Worm (Caenorhabditis elegans): ENCODE measurements around the gene T25D3.3.
A peak's percentile ranks its signal among the peaks of the same experiment; 100 is the strongest.

The T25D3.3 gene

DNA sequence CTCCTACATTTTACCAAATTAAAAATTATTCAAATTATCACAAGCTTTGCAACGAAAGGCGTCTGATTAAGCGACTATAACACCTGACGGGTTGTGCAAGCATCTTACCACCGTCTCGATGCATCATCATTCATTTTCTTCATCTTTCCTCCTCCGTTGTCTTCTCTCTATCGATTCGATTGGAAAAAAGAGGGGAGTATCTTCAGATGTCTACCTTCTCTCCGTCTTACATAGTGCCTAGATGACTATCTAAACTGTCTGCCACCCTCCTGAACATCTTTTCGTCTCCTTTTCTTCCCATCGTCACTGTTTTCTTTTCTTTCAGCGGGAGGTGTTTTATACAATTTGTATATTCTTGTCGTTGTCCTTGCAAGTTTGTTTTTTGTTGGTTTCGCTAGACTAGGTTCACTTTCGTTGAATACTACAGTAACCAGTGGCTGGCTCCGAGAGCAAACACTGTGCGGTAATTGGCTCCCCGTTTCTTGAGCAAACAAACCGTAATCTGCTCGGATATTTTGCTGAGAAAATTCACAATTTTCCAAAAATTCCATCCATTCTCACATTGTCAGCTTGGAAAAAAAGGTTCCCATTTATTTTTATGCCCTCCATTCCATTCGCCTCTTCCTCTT is 7.0 kb downstream of the T25D3.3 start (continued):
- TF ChIP-seq nhr-20 (tag; optimal IDR thresholded peaks at IDR 0.05), result peak; percentile 48
- TF ChIP-seq fos-1 (tag; optimal IDR thresholded peaks at IDR 0.05), result peak; percentile 37
- peak; percentile 63 for TF ChIP-seq snu-23 (GFP tag; optimal IDR thresholded peaks at IDR 0.05)
- peak; percentile 81 for TF ChIP-seq blmp-1 (tag; optimal IDR thresholded peaks at IDR 0.05)
- peak in 2 of 6 experiments; percentile 14 to 44 for TF ChIP-seq elt-3 (tag; optimal IDR thresholded peaks at IDR 0.05)
- TF ChIP-seq mdl-1 (tag; optimal IDR thresholded peaks at IDR 0.05), result peak in 1 of 2 experiments; percentile 10
- peak; percentile 9 for TF ChIP-seq jun-1 (tag; optimal IDR thresholded peaks at IDR 0.05)
- TF ChIP-seq dsc-1 (tag; optimal IDR thresholded peaks at IDR 0.05), result no peak
- no peak for TF ChIP-seq irx-1 (tag; optimal IDR thresholded peaks at IDR 0.05)
- peak; percentile 26 for TF ChIP-seq ztf-4 (tag; optimal IDR thresholded peaks at IDR 0.05)
- peak; percentile 7 for TF ChIP-seq nhr-47 (tag; optimal IDR thresholded peaks at IDR 0.05)

- TF ChIP-seq lin-15B (tag; optimal IDR thresholded peaks at IDR 0.05) (no peak), pqm-1 (tag; optimal IDR thresholded peaks at IDR 0.05) (no peak), mab-9 (GFP tag; IDR thresholded peaks at IDR 0.05) (no peak), fkh-8 (tag; optimal IDR thresholded peaks at IDR 0.05) (peak; percentile 81), nhr-28 (tag; optimal IDR thresholded peaks at IDR 0.05) (no peak), ceh-8 (GFP tag; optimal IDR thresholded peaks at IDR 0.05) (no peak), vab-15 (tag; optimal IDR thresholded peaks at IDR 0.05) (no peak), elt-2 (tag; optimal IDR thresholded peaks at IDR 0.05) (no peak), dpl-1 (GFP tag; optimal IDR thresholded peaks at IDR 0.05) (no peak), ceh-63 (GFP tag; optimal IDR thresholded peaks at IDR 0.05) (no peak), mdl-1 (tag; optimal IDR thresholded peaks at IDR 0.05) (no peak), tlp-1 (tag; optimal IDR thresholded peaks at IDR 0.05) (no peak), aha-1 (tag; optimal IDR thresholded peaks at IDR 0.05) (no peak), unc-62 (GFP tag; optimal IDR thresholded peaks at IDR 0.05) (no peak), mep-1 (tag; optimal IDR thresholded peaks at IDR 0.05) (no peak), pag-3 (tag; optimal IDR thresholded peaks at IDR 0.05; ENCODE audit: borderline replicate concordance, insufficient read depth) (no peak), ama-1 (optimal IDR thresholded peaks at IDR 0.05) (no peak), xbp-1 (tag; optimal IDR thresholded peaks at IDR 0.05) (no peak), jun-1 (tag; optimal IDR thresholded peaks at IDR 0.05) (no peak), egl-13 (tag; optimal IDR thresholded peaks at IDR 0.05) (no peak), blmp-1 (tag; optimal IDR thresholded peaks at IDR 0.05) (no peak), ets-5 (GFP tag; IDR thresholded peaks at IDR 0.05) (no peak), snu-23 (GFP tag; optimal IDR thresholded peaks at IDR 0.05) (no peak), nhr-20 (tag; optimal IDR thresholded peaks at IDR 0.05) (peak; percentile 49), nhr-12 (tag; optimal IDR thresholded peaks at IDR 0.05) (no peak), dsc-1 (tag; optimal IDR thresholded peaks at IDR 0.05) (peak; percentile 94), nhr-76 (tag; optimal IDR thresholded peaks at IDR 0.05) (no peak), fkh-10 (GFP tag; optimal IDR thresholded peaks at IDR 0.05) (no peak), nhr-85 (tag) (peak; percentile 42), unc-30 (tag; optimal IDR thresholded peaks at IDR 0.05) (no peak), ztf-4 (tag; optimal IDR thresholded peaks at IDR 0.05) (peak; percentile 11), hlh-4 (tag; optimal IDR thresholded peaks at IDR 0.05) (no peak), aly-2 (tag; optimal IDR thresholded peaks at IDR 0.05) (no peak), ceh-88 (GFP tag; IDR thresholded peaks at IDR 0.05) (no peak), mef-2 (tag; optimal IDR thresholded peaks at IDR 0.05) (no peak), pax-3 (tag; optimal IDR thresholded peaks at IDR 0.05) (no peak), swsn-7 (tag; optimal IDR thresholded peaks at IDR 0.05) (no peak), F16B12.6 (tag; optimal IDR thresholded peaks at IDR 0.05) (no peak), nhr-77 (tag; optimal IDR thresholded peaks at IDR 0.05) (no peak), skn-1 (tag; optimal IDR thresholded peaks at IDR 0.05) (no peak), hpl-2 (GFP tag; optimal IDR thresholded peaks at IDR 0.05) (no peak), efl-3 (GFP tag; optimal IDR thresholded peaks at IDR 0.05) (no peak), lsy-2 (tag; optimal IDR thresholded peaks at IDR 0.05) (peak in 1 of 2 experiments; percentile 13), unc-130 (tag; optimal IDR thresholded peaks at IDR 0.05) (no peak), ces-1 (GFP tag; optimal IDR thresholded peaks at IDR 0.05) (no peak), rnt-1 (tag; optimal IDR thresholded peaks at IDR 0.05) (peak; percentile 5)
Observed at ce11 chrII:160561-161123, 8.3 kb downstream of the T25D3.3 start.

Data from whole organism, L1 larva.